Worm (Caenorhabditis elegans): ENCODE measurements around the gene C28H8.8.

ce11 chrIII:5934138-5934658 lies 45.6 kb upstream of the C28H8.8 start:
- no peak for TF ChIP-seq fkh-10 (GFP tag; optimal IDR thresholded peaks at IDR 0.05)
- TF ChIP-seq K02D7.2 (tag; optimal IDR thresholded peaks at IDR 0.05): no peak
- no peak for TF ChIP-seq ama-1 (optimal IDR thresholded peaks at IDR 0.05)
- no peak for TF ChIP-seq pqm-1 (tag; optimal IDR thresholded peaks at IDR 0.05)
- no peak for TF ChIP-seq dve-1 (tag; optimal IDR thresholded peaks at IDR 0.05)
- no peak for TF ChIP-seq ceh-31 (tag; optimal IDR thresholded peaks at IDR 0.05)
- no peak for TF ChIP-seq nhr-11 (tag; optimal IDR thresholded peaks at IDR 0.05)
- TF ChIP-seq ceh-22 (tag; optimal IDR thresholded peaks at IDR 0.05): no peak
- TF ChIP-seq pha-4 (tag; optimal IDR thresholded peaks at IDR 0.05): no peak
- TF ChIP-seq pag-3 (tag; optimal IDR thresholded peaks at IDR 0.05; ENCODE audit: borderline replicate concordance): no peak
- no peak for TF ChIP-seq ceh-6 (GFP tag; optimal IDR thresholded peaks at IDR 0.05)
- no peak for TF ChIP-seq lin-11 (tag; optimal IDR thresholded peaks at IDR 0.05)
- no peak for TF ChIP-seq dmd-4 (tag; optimal IDR thresholded peaks at IDR 0.05; ENCODE audit: borderline replicate concordance)
